Worm (Caenorhabditis elegans) whole organism, late embryonic: ENCODE measurements around the gene bath-45.
"Not testable (repeated sequence)": the region's sequence is repeated elsewhere in the genome, so short reads cannot be mapped to it uniquely, and the experiment has no call there.

ENCODE experiments used
- ama-1 ChIP-seq: fragments of 150-350 bp; optimal IDR thresholded peaks from 2 replicates; lab custom pipeline; 2014
- ceh-14 ChIP-seq: sonication (generic microtip); optimal IDR thresholded peaks from 2 replicates; lab custom pipeline; 2016; ENCODE audit warnings: missing genotype, missing genetic modification characterization, missing compliant biosample characterization
- ceh-45 ChIP-seq: fragments of 200-800 bp; sonication (Bioruptor generic); IDR thresholded peaks from 2 replicates; pipeline ENCODE4 v1.3.6; 2022; ENCODE audit warnings: missing genetic modification reagents, missing genetic modification characterization, missing compliant biosample characterization
- pat-9 ChIP-seq: fragments of 200-800 bp; sonication (Bioruptor generic); optimal IDR thresholded peaks from 2 replicates; lab custom pipeline; 2018; ENCODE audit warnings: mild to moderate bottlenecking, missing genetic modification characterization, moderate library complexity, missing compliant biosample characterization
- unc-55 ChIP-seq: sonication (generic microtip); optimal IDR thresholded peaks from 2 replicates; lab custom pipeline; 2017; ENCODE audit warnings: missing biosample characterization, missing genetic modification reagents, missing genetic modification characterization

- TF ChIP-seq unc-55 (GFP tag; lab: Kevin White, UChicago); pat-9 (tag; lab: Kevin White, UChicago); ceh-45 (GFP tag; lab: Robert Waterston, UW); ama-1 (lab: Kevin White, UChicago); ceh-14: not testable (repeated sequence)
Measured at ce11 chrII:13080607-13081006, 42.2 kb upstream of the bath-45 start, which contains the start of gene Y81G3A.2.
